Fruit fly (Drosophila melanogaster): ENCODE data around the gene CG42369.

CG42369 gene

DNA sequence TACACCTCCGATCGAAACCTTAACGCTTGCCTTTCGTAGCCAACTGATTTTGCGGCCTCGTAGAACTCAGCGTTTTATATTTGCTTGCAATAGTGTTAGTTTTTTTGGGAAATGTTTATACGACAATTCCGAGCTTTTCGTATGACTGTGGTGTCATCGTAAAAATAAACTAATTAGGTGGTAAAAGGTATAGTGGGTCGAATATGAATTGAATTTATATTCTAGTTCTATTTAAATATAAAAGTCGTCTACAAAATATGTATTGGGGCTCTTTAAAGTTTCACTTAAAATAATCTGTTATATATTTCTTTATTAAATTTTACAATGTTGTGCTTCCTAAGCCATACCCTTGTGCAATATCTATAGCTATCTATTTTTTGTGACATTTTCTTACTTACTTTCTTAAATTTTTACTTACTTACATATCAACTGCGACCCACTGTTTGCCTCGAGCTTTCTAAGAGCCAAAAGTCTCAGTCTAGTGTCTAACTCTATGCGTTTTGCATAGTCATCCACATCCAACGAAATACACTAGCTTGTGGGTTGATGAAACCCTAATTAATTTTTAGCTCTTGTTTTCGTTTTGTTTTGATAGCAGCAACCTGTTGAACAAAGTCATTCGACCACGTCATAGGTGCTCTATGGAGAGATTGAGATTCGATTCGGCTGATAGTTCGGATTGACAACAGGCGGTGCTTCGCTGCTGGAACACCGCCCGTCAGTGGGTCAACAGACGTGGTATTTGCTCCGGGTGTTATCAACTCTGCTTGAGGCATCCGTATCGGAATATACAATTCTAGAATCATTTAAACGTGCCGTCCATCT lies 45.9 kb downstream of the CG42369 start, which contains the start of gene CG9498 (continued):
- TF ChIP-seq prd (optimal IDR thresholded peaks at IDR 0.05): no peak
- TF ChIP-seq prd (GFP tag; IDR thresholded peaks at IDR 0.05): peak; percentile 75; the same call in 2 of the 3 replicates
- TF ChIP-seq CG10959 (GFP tag; IDR thresholded peaks at IDR 0.05): no peak
- TF ChIP-seq sc (optimal IDR thresholded peaks at IDR 0.05): no peak
- TF ChIP-seq sc (GFP tag; optimal IDR thresholded peaks at IDR 0.05): peak; percentile 26
- TF ChIP-seq BtbVII (GFP tag; optimal IDR thresholded peaks at IDR 0.05): peak; percentile 92
- no peak for TF ChIP-seq en (GFP tag; optimal IDR thresholded peaks at IDR 0.05)
- TF ChIP-seq E2f1 (GFP tag; IDR thresholded peaks at IDR 0.05): peak; percentile 77
- peak; percentile 57; the same call in 1 of the 2 replicates for TF ChIP-seq CG32767 (GFP tag; IDR thresholded peaks at IDR 0.05)
- no peak for TF ChIP-seq CG17568 (GFP tag; optimal IDR thresholded peaks at IDR 0.05)
- TF ChIP-seq CG2875 (GFP tag; optimal IDR thresholded peaks at IDR 0.05): peak; percentile 39
- peak; percentile 71 for TF ChIP-seq run (tag; optimal IDR thresholded peaks at IDR 0.05)
- no peak for TF ChIP-seq zf30C (GFP tag; optimal IDR thresholded peaks at IDR 0.05)
- TF ChIP-seq Jarid2 (GFP tag; optimal IDR thresholded peaks at IDR 0.05): peak; percentile 57
- TF ChIP-seq CG10209 (GFP tag; optimal IDR thresholded peaks at IDR 0.05): peak; percentile 77
- no peak for TF ChIP-seq Spps (tag; optimal IDR thresholded peaks at IDR 0.05)
- TF ChIP-seq lov (optimal IDR thresholded peaks at IDR 0.05): no peak
- TF ChIP-seq lov (GFP tag; IDR thresholded peaks at IDR 0.05): 0 out of 3 replicates have a peak, but pooled peaks have one; percentile 45
- TF ChIP-seq wdn (GFP tag; IDR thresholded peaks at IDR 0.05): peak; percentile 78
- peak; percentile 40 for TF ChIP-seq trem (tag; optimal IDR thresholded peaks at IDR 0.05)
- peak; percentile 72 for TF ChIP-seq lmd (GFP tag; IDR thresholded peaks at IDR 0.05)
- no peak for TF ChIP-seq NC2α (GFP tag; optimal IDR thresholded peaks at IDR 0.05)
- no peak for TF ChIP-seq pfk (GFP tag; optimal IDR thresholded peaks at IDR 0.05)
- TF ChIP-seq Deaf1 (tag; optimal IDR thresholded peaks at IDR 0.05): peak; percentile 56
- no peak for TF ChIP-seq eyg (GFP tag; optimal IDR thresholded peaks at IDR 0.05)
- peak in 1 of 3 experiments; percentile 9 for TF ChIP-seq lola (GFP tag; optimal IDR thresholded peaks at IDR 0.05)
- peak; percentile 84 for TF ChIP-seq HLH3B (GFP tag; IDR thresholded peaks at IDR 0.05)
- peak; percentile 78 for TF ChIP-seq odd (GFP tag; optimal IDR thresholded peaks at IDR 0.05)
- peak; percentile 15; the same call in 1 of the 3 replicates for TF ChIP-seq ci (GFP tag; IDR thresholded peaks at IDR 0.05)
- no peak for TF ChIP-seq sug (tag; optimal IDR thresholded peaks at IDR 0.05)
- TF ChIP-seq CG11504 (tag; optimal IDR thresholded peaks at IDR 0.05): peak; percentile 84
- TF ChIP-seq CG14667 (GFP tag; IDR thresholded peaks at IDR 0.05): peak; percentile 67
- TF ChIP-seq ham (GFP tag; IDR thresholded peaks at IDR 0.05): 0 out of 2 replicates have a peak, but pooled peaks have one; percentile 64
- TF ChIP-seq hth (optimal IDR thresholded peaks at IDR 0.05): no peak
- TF ChIP-seq YL-1 (GFP tag; optimal IDR thresholded peaks at IDR 0.05): peak; percentile 18
- peak; percentile 35 for TF ChIP-seq CG15601 (tag; optimal IDR thresholded peaks at IDR 0.05)
- no peak for TF ChIP-seq fru (optimal IDR thresholded peaks at IDR 0.05)
- peak; percentile 72; the same call in 2 of the 3 replicates for TF ChIP-seq ase (GFP tag; IDR thresholded peaks at IDR 0.05)
- TF ChIP-seq CG11456 (GFP tag; IDR thresholded peaks at IDR 0.05): no peak
- TF ChIP-seq CG3281 (GFP tag; optimal IDR thresholded peaks at IDR 0.05): peak; percentile 96
- TF ChIP-seq CG3995 (GFP tag; optimal IDR thresholded peaks at IDR 0.05): peak; percentile 50
- peak; percentile 76 for TF ChIP-seq Nf-YC (tag; optimal IDR thresholded peaks at IDR 0.05)
- TF ChIP-seq pnt (GFP tag; optimal IDR thresholded peaks at IDR 0.05): peak; percentile 18
- peak; percentile 86 for TF ChIP-seq CG6813 (GFP tag; optimal IDR thresholded peaks at IDR 0.05)
- TF ChIP-seq H2.0 (GFP tag; IDR thresholded peaks at IDR 0.05): no peak
- peak; percentile 90 for TF ChIP-seq danr (GFP tag; IDR thresholded peaks at IDR 0.05)
- TF ChIP-seq dmrt11E (tag; optimal IDR thresholded peaks at IDR 0.05): no peak
- TF ChIP-seq CG6272 (GFP tag; IDR thresholded peaks at IDR 0.05): peak; percentile 42; the same call in 1 of the 2 replicates
- peak; percentile 70 for TF ChIP-seq tio (GFP tag; optimal IDR thresholded peaks at IDR 0.05)
- TF ChIP-seq tin (GFP tag; optimal IDR thresholded peaks at IDR 0.05): peak; percentile 15

Data from whole organism, embryonic.